Worm (Caenorhabditis elegans): ENCODE results near the gene F43C11.3.

F43C11.3 gene

ce11 chrII:2378465-2379009 is 25.4 kb downstream of the F43C11.3 start (continued):
- no peak for TF ChIP-seq hif-1 (tag; optimal IDR thresholded peaks at IDR 0.05)
- peak; percentile 88 for TF ChIP-seq fos-1 (tag; optimal IDR thresholded peaks at IDR 0.05)
- TF ChIP-seq T26A8.4 (GFP tag; IDR thresholded peaks at IDR 0.05) = peak; percentile 55; the same call in 1 of the 2 replicates
- peak; percentile 100 for TF ChIP-seq php-3 (GFP tag; IDR thresholded peaks at IDR 0.05)
- no peak; the same call in 1 of the 2 replicates for TF ChIP-seq lin-38 (GFP tag; IDR thresholded peaks at IDR 0.05)
- TF ChIP-seq F49E8.2 (tag; optimal IDR thresholded peaks at IDR 0.05; ENCODE audit: borderline replicate concordance) = no peak
- TF ChIP-seq unc-130 (GFP tag; optimal IDR thresholded peaks at IDR 0.05) = no peak
- TF ChIP-seq T20F7.1 (GFP tag; optimal IDR thresholded peaks at IDR 0.05) = peak; percentile 81
- TF ChIP-seq set-16 (GFP tag; IDR thresholded peaks at IDR 0.05) = no peak
- 0 out of 2 replicates have a peak, but pooled peaks have one; percentile 31 for TF ChIP-seq ZK337.2 (GFP tag; IDR thresholded peaks at IDR 0.05)
- no peak for TF ChIP-seq ztf-7 (tag; optimal IDR thresholded peaks at IDR 0.05)
- TF ChIP-seq nhr-76 (tag; optimal IDR thresholded peaks at IDR 0.05) = no peak
- TF ChIP-seq dmd-6 (GFP tag; IDR thresholded peaks at IDR 0.05) = peak; percentile 96
- TF ChIP-seq unc-39 (tag; optimal IDR thresholded peaks at IDR 0.05) = no peak
- no peak for TF ChIP-seq lin-29 (GFP tag; IDR thresholded peaks at IDR 0.05)
- no peak for TF ChIP-seq R02D3.7 (tag; optimal IDR thresholded peaks at IDR 0.05)
- peak; percentile 95 for TF ChIP-seq jun-1 (tag; optimal IDR thresholded peaks at IDR 0.05)
- peak; percentile 51 for TF ChIP-seq nhr-6 (tag; optimal IDR thresholded peaks at IDR 0.05)
- TF ChIP-seq madf-9 (GFP tag; conservative IDR thresholded peaks at IDR 0.05) = 0 out of 2 replicates have a peak, but pooled peaks have one; percentile 7
- peak in 1 of 2 experiments; percentile 74 for TF ChIP-seq unc-62 (GFP tag; optimal IDR thresholded peaks at IDR 0.05 in 1 of 2)
- TF ChIP-seq unc-62 (tag; optimal IDR thresholded peaks at IDR 0.05) = no peak
- TF ChIP-seq pqm-1 (tag; optimal IDR thresholded peaks at IDR 0.05) = peak; percentile 100
- peak; percentile 86 for TF ChIP-seq nhr-77 (tag; optimal IDR thresholded peaks at IDR 0.05)
- TF ChIP-seq egl-43 (GFP tag; IDR thresholded peaks at IDR 0.05) = no peak
- peak; percentile 93 for TF ChIP-seq cey-2 (tag; optimal IDR thresholded peaks at IDR 0.05; ENCODE audit: borderline replicate concordance, insufficient read depth)
- no peak for TF ChIP-seq zag-1 (tag; optimal IDR thresholded peaks at IDR 0.05)
- peak; percentile 58; the same call in 1 of the 2 replicates for TF ChIP-seq Y75B8A.6 (GFP tag; IDR thresholded peaks at IDR 0.05)

ce11 chrII:2379673-2380072 is 26.6 kb downstream of the F43C11.3 start:
- TF ChIP-seq saeg-2 (GFP tag; IDR thresholded peaks at IDR 0.05) (no peak), madf-5 (GFP tag; IDR thresholded peaks at IDR 0.05) (no peak), set-16 (GFP tag; IDR thresholded peaks at IDR 0.05) (peak; percentile 83)

ce11 chrII:2380174-2380573 is 27.1 kb downstream of the F43C11.3 start, which contains the start of gene F16G10.7:
F16G10.7 (minus strand) TSS chrII:2380274.
- no peak for TF ChIP-seq zag-1 (tag; optimal IDR thresholded peaks at IDR 0.05)
- TF ChIP-seq saeg-2 (GFP tag; IDR thresholded peaks at IDR 0.05) = no peak
- no peak for TF ChIP-seq daf-8 (GFP tag; IDR thresholded peaks at IDR 0.05)
- TF ChIP-seq nhr-11 (tag; optimal IDR thresholded peaks at IDR 0.05) = no peak
- no peak for TF ChIP-seq ztf-11 (tag; optimal IDR thresholded peaks at IDR 0.05)
- no peak for TF ChIP-seq dmd-6 (GFP tag; IDR thresholded peaks at IDR 0.05)
- TF ChIP-seq ceh-62 (tag; optimal IDR thresholded peaks at IDR 0.05) = no peak
- no peak for TF ChIP-seq nhr-6 (tag; optimal IDR thresholded peaks at IDR 0.05)
- TF ChIP-seq lin-15B (tag; optimal IDR thresholded peaks at IDR 0.05) = no peak
- TF ChIP-seq mxl-3 (GFP tag; optimal IDR thresholded peaks at IDR 0.05) = no peak
- no peak for TF ChIP-seq F10B5.3 (tag; optimal IDR thresholded peaks at IDR 0.05)

ce11 chrII:2383334-2383733 is 30.2 kb downstream of the F43C11.3 start, which contains the start of gene F16G10.8:
F16G10.8 (minus strand) TSS chrII:2383434.
- TF ChIP-seq pqm-1 (tag; optimal IDR thresholded peaks at IDR 0.05) (no peak), D1046.2 (GFP tag; IDR thresholded peaks at IDR 0.05) (no peak)

Measured in whole organism, L4 larva.